Fruit fly (Drosophila melanogaster) whole organism, embryonic: ENCODE data around the gene CG13258.

ENCODE experiments used
- Adf1 ChIP-seq: fragments of 200-800 bp; sonication (Bioruptor generic); IDR thresholded peaks from 2 replicates; pipeline ENCODE4 v1.3.6; 2022; ENCODE audit warnings: missing biosample characterization, missing genetic modification characterization
- B-H1 ChIP-seq: fragments of 200-800 bp; sonication (Bioruptor generic); IDR thresholded peaks from 3 replicates; pipeline ENCODE4 v1.3.6; 2022; ENCODE audit warnings: missing biosample characterization, missing genetic modification characterization
- Bteb2 ChIP-seq: fragments of 200-800 bp; sonication (Bioruptor generic); optimal IDR thresholded peaks from 2 replicates; lab custom pipeline; 2016; ENCODE audit warnings: missing biosample characterization, missing genetic modification characterization
- CG1233 ChIP-seq: fragments of 200-800 bp; sonication (Bioruptor generic); optimal IDR thresholded peaks from 4 replicates; lab custom pipeline; 2018; ENCODE audit warnings: missing biosample characterization, mild to moderate bottlenecking, missing genetic modification characterization
- CG12659 ChIP-seq: fragments of 200-800 bp; sonication (Bioruptor generic); optimal IDR thresholded peaks from 3 replicates; lab custom pipeline; 2017; ENCODE audit warnings: mild to moderate bottlenecking, missing biosample characterization, missing genetic modification reagents, missing genetic modification characterization
- CG14860 ChIP-seq: fragments of 200-800 bp; sonication (Bioruptor generic); IDR thresholded peaks from 3 replicates; pipeline ENCODE4 v1.3.6; 2022; ENCODE audit warnings: missing biosample characterization, missing genetic modification characterization; ENCODE audit not compliant: partially characterized antibody
- CG16813 ChIP-seq: fragments of 200-800 bp; sonication (Bioruptor generic); IDR thresholded peaks from 3 replicates; pipeline ENCODE4 v1.3.6; 2022; ENCODE audit warnings: missing biosample characterization, missing genetic modification characterization; ENCODE audit not compliant: partially characterized antibody
- CG17612 ChIP-seq: fragments of 200-800 bp; sonication (Bioruptor generic); IDR thresholded peaks from 2 replicates; pipeline ENCODE4 v1.3.6; 2022; ENCODE audit warnings: missing biosample characterization, missing genetic modification characterization
- CG17912 ChIP-seq: fragments of 200-800 bp; sonication (Bioruptor generic); optimal IDR thresholded peaks from 2 replicates; lab custom pipeline; 2018; ENCODE audit warnings: missing biosample characterization, mild to moderate bottlenecking, missing genetic modification characterization
- CG18599 ChIP-seq: fragments of 200-800 bp; sonication (Bioruptor generic); optimal IDR thresholded peaks from 3 replicates; lab custom pipeline; 2017; ENCODE audit warnings: missing biosample characterization, missing genetic modification characterization, mild to moderate bottlenecking, moderate library complexity, missing genetic modification reagents
- CG2199 ChIP-seq: fragments of 200-800 bp; sonication (Bioruptor generic); IDR thresholded peaks from 3 replicates; pipeline ENCODE4 v1.3.6; 2022; ENCODE audit warnings: missing biosample characterization, missing genetic modification characterization
- CG32767 ChIP-seq: fragments of 200-800 bp; sonication (Bioruptor generic); IDR thresholded peaks from 2 replicates; pipeline ENCODE4 v1.3.6; 2022; ENCODE audit warnings: missing biosample characterization, missing genetic modification characterization
- CG33557 ChIP-seq: fragments of 200-800 bp; sonication (Bioruptor generic); optimal IDR thresholded peaks from 2 replicates; lab custom pipeline; 2019; ENCODE audit warnings: missing biosample characterization, mild to moderate bottlenecking, missing genetic modification characterization, moderate library complexity
- CG3838 ChIP-seq: fragments of 200-800 bp; sonication (Bioruptor generic); optimal IDR thresholded peaks from 3 replicates; lab custom pipeline; 2016; ENCODE audit warnings: missing biosample characterization, missing genetic modification characterization
- CG4424 ChIP-seq: fragments of 200-800 bp; sonication (Bioruptor generic); optimal IDR thresholded peaks from 3 replicates; lab custom pipeline; 2016; ENCODE audit warnings: missing biosample characterization, missing genetic modification characterization
- CG4820 ChIP-seq: fragments of 200-800 bp; sonication (Bioruptor generic); optimal IDR thresholded peaks from 3 replicates; lab custom pipeline; 2016; ENCODE audit warnings: missing biosample characterization, missing genetic modification characterization
- CG8924 ChIP-seq: fragments of 200-800 bp; optimal IDR thresholded peaks from 3 replicates; lab custom pipeline; 2019; ENCODE audit warnings: missing biosample characterization, mild to moderate bottlenecking, missing genetic modification characterization, moderate library complexity
- CoRest ChIP-seq: fragments of 200-800 bp; sonication (Bioruptor generic); optimal IDR thresholded peaks from 3 replicates; lab custom pipeline; 2018; ENCODE audit warnings: missing biosample characterization, mild to moderate bottlenecking, missing genetic modification characterization, moderate library complexity
- Dll ChIP-seq: fragments of 200-800 bp; sonication (Bioruptor generic); IDR thresholded peaks from 4 replicates; pipeline ENCODE4 v1.3.6; 2022; ENCODE audit warnings: missing biosample characterization, missing genetic modification characterization; ENCODE audit not compliant: partially characterized antibody
- Dref ChIP-seq: fragments of 200-800 bp; sonication (Bioruptor generic); IDR thresholded peaks from 2 replicates; pipeline ENCODE4 v1.3.6; 2022; ENCODE audit warnings: missing biosample characterization, missing genetic modification characterization
- Hmx ChIP-seq: fragments of 200-800 bp; sonication (Bioruptor generic); optimal IDR thresholded peaks from 2 replicates; lab custom pipeline; 2016; ENCODE audit warnings: missing biosample characterization, missing genetic modification characterization
- Lhr ChIP-seq: fragments of 200-800 bp; sonication (Bioruptor generic); optimal IDR thresholded peaks from 3 replicates; lab custom pipeline; 2017; ENCODE audit warnings: mild to moderate bottlenecking, missing biosample characterization, missing genetic modification reagents, missing genetic modification characterization
- Mad ChIP-seq: fragments of 200-800 bp; sonication (Bioruptor generic); optimal IDR thresholded peaks from 2 replicates; lab custom pipeline; 2016; ENCODE audit warnings: missing biosample characterization, missing genetic modification characterization
- NFAT ChIP-seq: fragments of 200-800 bp; sonication (Bioruptor generic); IDR thresholded peaks from 2 replicates; pipeline ENCODE4 v1.3.6; 2022; ENCODE audit warnings: missing biosample characterization, missing genetic modification characterization
- Scr ChIP-seq: fragments of 200-800 bp; sonication (Bioruptor generic); IDR thresholded peaks from 2 replicates; pipeline ENCODE4 v1.3.6; 2022; ENCODE audit warnings: missing biosample characterization, missing genetic modification characterization; ENCODE audit not compliant: partially characterized antibody
- bbx ChIP-seq: fragments of 200-800 bp; sonication (Bioruptor generic); IDR thresholded peaks from 2 replicates; pipeline ENCODE4 v1.3.6; 2022; ENCODE audit warnings: missing biosample characterization, missing genetic modification characterization; ENCODE audit not compliant: partially characterized antibody
- bigmax ChIP-seq: fragments of 200-800 bp; sonication (Bioruptor generic); optimal IDR thresholded peaks from 2 replicates; lab custom pipeline; 2018; ENCODE audit warnings: missing biosample characterization, mild to moderate bottlenecking, missing genetic modification characterization
- btn ChIP-seq: fragments of 200-800 bp; sonication (Bioruptor generic); optimal IDR thresholded peaks from 2 replicates; lab custom pipeline; 2016; ENCODE audit warnings: missing biosample characterization, missing genetic modification characterization
- caup ChIP-seq: fragments of 200-800 bp; sonication (Bioruptor generic); optimal IDR thresholded peaks from 3 replicates; lab custom pipeline; 2017; ENCODE audit warnings: missing biosample characterization, mild to moderate bottlenecking, missing genetic modification characterization, moderate library complexity; ENCODE audit not compliant: severe bottlenecking
- cg ChIP-seq: fragments of 200-800 bp; sonication (Bioruptor generic); optimal IDR thresholded peaks from 3 replicates; lab custom pipeline; 2019; ENCODE audit warnings: missing biosample characterization, mild to moderate bottlenecking, missing genetic modification characterization, moderate library complexity
- chinmo ChIP-seq: fragments of 200-800 bp; sonication (Bioruptor generic); IDR thresholded peaks from 4 replicates; pipeline ENCODE4 v1.3.6; 2022; ENCODE audit warnings: missing biosample characterization, missing genetic modification characterization; ENCODE audit not compliant: partially characterized antibody
- crol ChIP-seq: fragments of 200-800 bp; sonication (Bioruptor generic); IDR thresholded peaks from 2 replicates; pipeline ENCODE4 v1.3.6; 2022; ENCODE audit warnings: missing biosample characterization, missing genetic modification characterization
- dpn ChIP-seq, 2 experiments: fragments of 200-800 bp; sonication (Bioruptor generic); optimal IDR thresholded peaks; 3 replicates each; lab custom pipeline; 2016; ENCODE audit warnings: missing biosample characterization in 2 of 2, missing genetic modification characterization in 2 of 2
- jing ChIP-seq: fragments of 200-800 bp; sonication (Bioruptor generic); optimal IDR thresholded peaks from 2 replicates; lab custom pipeline; 2018; ENCODE audit warnings: missing biosample characterization, mild to moderate bottlenecking, missing genetic modification characterization
- jumu ChIP-seq: fragments of 200-800 bp; sonication (Bioruptor generic); optimal IDR thresholded peaks from 3 replicates; lab custom pipeline; 2016; ENCODE audit warnings: missing biosample characterization, missing genetic modification characterization
- knrl ChIP-seq: fragments of 200-800 bp; sonication (Bioruptor generic); IDR thresholded peaks from 3 replicates; pipeline ENCODE4 v1.3.6; 2022; ENCODE audit warnings: missing biosample characterization, missing genetic modification characterization; ENCODE audit not compliant: partially characterized antibody
- maf-S ChIP-seq: fragments of 200-800 bp; sonication (Bioruptor generic); optimal IDR thresholded peaks from 2 replicates; lab custom pipeline; 2016; ENCODE audit warnings: missing biosample characterization, missing genetic modification characterization
- nerfin-1 ChIP-seq: fragments of 200-800 bp; sonication (Bioruptor generic); optimal IDR thresholded peaks from 3 replicates; lab custom pipeline; 2019; ENCODE audit warnings: missing biosample characterization, mild to moderate bottlenecking, missing genetic modification characterization, moderate library complexity
- nmo ChIP-seq: fragments of 200-800 bp; sonication (Bioruptor generic); optimal IDR thresholded peaks from 2 replicates; lab custom pipeline; 2018; ENCODE audit warnings: missing biosample characterization, mild to moderate bottlenecking, missing genetic modification characterization, moderate library complexity
- odd ChIP-seq: fragments of 200-800 bp; sonication (Bioruptor generic); optimal IDR thresholded peaks from 2 replicates; lab custom pipeline; 2017; ENCODE audit warnings: missing biosample characterization, mild to moderate bottlenecking, missing genetic modification characterization
- onecut ChIP-seq: fragments of 200-800 bp; sonication (Bioruptor generic); IDR thresholded peaks from 2 replicates; pipeline ENCODE4 v1.3.6; 2022; ENCODE audit warnings: missing biosample characterization, missing genetic modification characterization
- org-1 ChIP-seq: fragments of 200-800 bp; sonication (Bioruptor generic); optimal IDR thresholded peaks from 2 replicates; lab custom pipeline; 2017; ENCODE audit warnings: missing biosample characterization, missing genetic modification characterization
- repo ChIP-seq: fragments of 200-800 bp; sonication (Bioruptor generic); optimal IDR thresholded peaks from 2 replicates; lab custom pipeline; 2016; ENCODE audit warnings: missing biosample characterization, missing genetic modification characterization
- salm ChIP-seq: fragments of 200-800 bp; sonication (Bioruptor generic); optimal IDR thresholded peaks from 2 replicates; lab custom pipeline; 2018; ENCODE audit warnings: missing biosample characterization, mild to moderate bottlenecking, missing genetic modification characterization
- scrt ChIP-seq: fragments of 200-800 bp; sonication (Bioruptor generic); optimal IDR thresholded peaks from 2 replicates; lab custom pipeline; 2018; ENCODE audit warnings: missing biosample characterization, mild to moderate bottlenecking, missing genetic modification characterization, moderate library complexity
- ttk ChIP-seq: fragments of 200-800 bp; sonication (Bioruptor generic); IDR thresholded peaks from 2 replicates; pipeline ENCODE4 v2.1.2; 2022; ENCODE audit warnings: missing biosample characterization, missing genetic modification characterization
- z ChIP-seq: fragments of 200-800 bp; sonication (Bioruptor generic); IDR thresholded peaks from 3 replicates; pipeline ENCODE4 v1.3.6; 2022; ENCODE audit warnings: missing biosample characterization, missing genetic modification characterization
- zen ChIP-seq: fragments of 200-800 bp; sonication (Bioruptor generic); optimal IDR thresholded peaks from 3 replicates; lab custom pipeline; 2018; ENCODE audit warnings: missing biosample characterization, mild to moderate bottlenecking, missing genetic modification characterization, moderate library complexity
- zf30C ChIP-seq: fragments of 200-800 bp; sonication (Bioruptor generic); optimal IDR thresholded peaks from 3 replicates; lab custom pipeline; 2018; ENCODE audit warnings: missing biosample characterization, mild to moderate bottlenecking, missing genetic modification characterization
- zfh2 ChIP-seq: fragments of 200-800 bp; sonication (Bioruptor generic); optimal IDR thresholded peaks from 2 replicates; lab custom pipeline; 2016; ENCODE audit warnings: missing biosample characterization, missing genetic modification characterization

The CG13258 gene

DNA sequence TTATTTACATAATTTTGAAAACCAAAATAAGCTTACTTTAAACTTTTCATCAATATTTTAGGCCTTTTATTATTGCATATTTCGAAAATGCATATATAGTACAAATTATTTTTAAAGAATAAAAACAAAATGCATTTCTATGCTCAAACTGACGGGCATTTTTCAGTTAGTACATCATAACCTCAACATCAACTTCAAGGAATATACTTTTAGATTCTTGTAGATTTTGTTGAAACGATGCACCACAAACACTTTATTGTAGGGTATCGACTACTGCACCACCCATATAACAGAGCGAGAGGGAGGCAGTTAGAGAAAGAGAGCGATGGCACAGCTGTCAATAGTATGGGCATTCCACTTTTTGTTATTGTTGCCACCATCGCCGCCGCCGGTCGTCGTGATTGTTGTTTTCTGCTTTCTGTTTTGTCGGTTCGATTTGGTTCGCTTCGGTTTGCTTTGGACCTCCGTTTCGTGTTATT is 13.0 kb downstream of the CG13258 start (continued):
- TF ChIP-seq CG33557 (GFP tag; lab: Kevin White, UChicago) (peak; percentile 76), scrt (GFP tag; lab: Kevin White, UChicago) (peak; percentile 74), CG4820 (GFP tag; lab: Kevin White, UChicago) (peak; percentile 92), ttk (GFP tag; lab: Robert Waterston, UW) (peak; percentile 76), Adf1 (no peak), CG17912 (GFP tag; lab: Kevin White, UChicago) (peak; percentile 25), zen (tag; lab: Kevin White, UChicago) (peak; percentile 59), nerfin-1 (tag; lab: Kevin White, UChicago) (peak; percentile 89), maf-S (GFP tag; lab: Kevin White, UChicago) (peak; percentile 78), crol (GFP tag; lab: Robert Waterston, UW) (0 out of 2 replicates have a peak, but pooled peaks have one; percentile 8), Dref (no peak), nmo (peak; percentile 97), jing (peak; percentile 90), CG18599 (peak; percentile 85), salm (peak; percentile 92), CG12659 (GFP tag; lab: Kevin White, UChicago) (peak; percentile 94), onecut (GFP tag; lab: Robert Waterston, UW) (peak; percentile 62), dpn (GFP tag; optimal IDR thresholded peaks at IDR 0.05; lab: Kevin White, UChicago) (peak; percentile 89 to 92), CG8924 (tag; lab: Kevin White, UChicago) (peak; percentile 96), caup (GFP tag; lab: Kevin White, UChicago) (peak; percentile 77), jumu (GFP tag; lab: Kevin White, UChicago) (peak; percentile 74), Hmx (GFP tag; lab: Kevin White, UChicago) (peak; percentile 74), btn (GFP tag; lab: Kevin White, UChicago) (peak; percentile 67), B-H1 (GFP tag; lab: Robert Waterston, UW) (peak; percentile 67), z (GFP tag; lab: Robert Waterston, UW) (no peak), CG14860 (GFP tag; lab: Robert Waterston, UW) (no peak), Dll (no peak), CG3838 (GFP tag; lab: Kevin White, UChicago) (peak; percentile 76), knrl (no peak), CG17612 (GFP tag; lab: Robert Waterston, UW) (no peak), CG32767 (peak; percentile 84), Scr (GFP tag; lab: Robert Waterston, UW) (no peak), CG4424 (GFP tag; lab: Kevin White, UChicago) (peak; percentile 95), bbx (GFP tag; lab: Robert Waterston, UW) (peak; percentile 47), odd (peak; percentile 92), zfh2 (GFP tag; lab: Kevin White, UChicago) (peak; percentile 3), bigmax (GFP tag; lab: Kevin White, UChicago) (peak; percentile 87), repo (GFP tag; lab: Kevin White, UChicago) (peak; percentile 79), Lhr (GFP tag; lab: Kevin White, UChicago) (peak; percentile 81), org-1 (peak; percentile 95), CoRest (tag; lab: Kevin White, UChicago) (peak; percentile 95), CG16813 (no peak), NFAT (GFP tag; lab: Robert Waterston, UW) (no peak), chinmo (GFP tag; lab: Robert Waterston, UW) (peak; percentile 89; the same call in 3 of the 4 replicates), cg (GFP tag; lab: Kevin White, UChicago) (peak; percentile 66), CG1233 (GFP tag; lab: Kevin White, UChicago) (peak; percentile 88), Mad (peak; percentile 84), zf30C (no peak), Bteb2 (peak; percentile 82), CG2199 (GFP tag; lab: Robert Waterston, UW) (peak; percentile 90)
